Worm (Caenorhabditis elegans) whole organism, L3 larva: ENCODE measurements around the gene plpp-1.3.

Experiments used
- ama-1 ChIP-seq: fragments of 150-350 bp; optimal IDR thresholded peaks from 2 replicates; lab custom pipeline; 2018
- daf-12 ChIP-seq: fragments of 150-350 bp; optimal IDR thresholded peaks from 2 replicates; lab custom pipeline; 2014; ENCODE audit warnings: missing biosample characterization, missing genetic modification reagents, missing genetic modification characterization
- elt-1 ChIP-seq: fragments of 150-350 bp; optimal IDR thresholded peaks from 2 replicates; lab custom pipeline; 2014; ENCODE audit warnings: missing biosample characterization, missing genetic modification characterization
- jun-1 ChIP-seq: fragments of 150-350 bp; optimal IDR thresholded peaks from 2 replicates; lab custom pipeline; 2014; ENCODE audit warnings: missing biosample characterization, missing genetic modification reagents, missing genetic modification characterization
- nhr-12 ChIP-seq: fragments of 150-350 bp; optimal IDR thresholded peaks from 2 replicates; lab custom pipeline; 2014; ENCODE audit warnings: missing biosample characterization, missing genetic modification characterization
- nhr-23 ChIP-seq: fragments of 150-350 bp; optimal IDR thresholded peaks from 2 replicates; lab custom pipeline; 2014; ENCODE audit warnings: missing biosample characterization, missing genetic modification reagents, missing genetic modification characterization
- nhr-237 ChIP-seq: fragments of 150-350 bp; optimal IDR thresholded peaks from 2 replicates; lab custom pipeline; 2014; ENCODE audit warnings: missing biosample characterization, missing genetic modification characterization
- nhr-43 ChIP-seq: sonication (generic microtip); optimal IDR thresholded peaks from 2 replicates; lab custom pipeline; 2016; ENCODE audit warnings: mild to moderate bottlenecking, missing genetic modification characterization, missing compliant biosample characterization; ENCODE audit not compliant: poor library complexity, severe bottlenecking
- skn-1 ChIP-seq: fragments of 150-350 bp; optimal IDR thresholded peaks from 2 replicates; lab custom pipeline; 2014; ENCODE audit warnings: missing biosample characterization, missing genetic modification characterization
- tbx-2 ChIP-seq: sonication (generic microtip); optimal IDR thresholded peaks from 2 replicates; lab custom pipeline; 2016; ENCODE audit warnings: mild to moderate bottlenecking, missing genetic modification characterization, missing compliant biosample characterization
- zag-1 ChIP-seq: fragments of 150-350 bp; optimal IDR thresholded peaks from 2 replicates; lab custom pipeline; 2014; ENCODE audit warnings: missing biosample characterization, missing genetic modification characterization
- ztf-4 ChIP-seq: fragments of 150-350 bp; optimal IDR thresholded peaks from 2 replicates; lab custom pipeline; 2014; ENCODE audit warnings: missing biosample characterization, missing genetic modification characterization

DNA sequence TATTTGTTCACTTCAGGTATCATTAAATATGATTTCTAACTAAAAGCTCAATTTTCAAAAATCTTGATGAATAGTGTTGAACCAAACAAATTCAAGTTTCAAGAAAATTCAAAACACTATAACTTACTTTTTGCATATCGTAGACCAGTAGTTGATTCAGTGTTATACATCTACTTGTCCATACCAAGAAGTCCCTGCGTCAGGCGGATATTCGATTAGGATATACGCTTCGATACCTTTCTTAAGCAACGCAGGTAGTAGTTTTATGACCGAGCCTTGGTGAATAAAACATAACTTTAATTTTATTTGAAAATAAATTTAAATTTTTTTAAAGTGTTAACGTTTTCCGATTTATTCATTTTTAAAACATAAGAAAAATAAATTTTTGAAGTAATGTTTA lies 19.7 kb upstream of the plpp-1.3 start:
- TF ChIP-seq tbx-2 (tag; lab: Kevin White, UChicago) (no peak), zag-1 (tag; lab: Kevin White, UChicago) (no peak), nhr-23 (no peak), nhr-43 (tag; lab: Kevin White, UChicago) (peak; percentile 18), skn-1 (tag; lab: Kevin White, UChicago) (no peak), elt-1 (no peak), nhr-12 (no peak), nhr-237 (no peak), ama-1 (peak; percentile 26), ztf-4 (no peak), jun-1 (no peak), daf-12 (tag; lab: Kevin White, UChicago) (no peak)
